Worm (Caenorhabditis elegans) whole organism, L4 larva: Measurements from ENCODE around the gene ife-3.
A peak's percentile ranks its signal among the peaks of the same experiment; 100 is the strongest.

Source experiments
- sdz-12 ChIP-seq: fragments of 200-800 bp; sonication (Bioruptor generic); optimal IDR thresholded peaks from 2 replicates; lab custom pipeline; 2018; ENCODE audit warnings: mild to moderate bottlenecking, missing genetic modification characterization, missing compliant biosample characterization
- unc-62 ChIP-seq, 3 experiments: fragments of 150-350 bp in 1 of 3; sonication (generic microtip); optimal IDR thresholded peaks in 2 of 3; peaks in 1 of 3; 1 replicate in 1 of 3; 2 replicates in 2 of 3; lab custom pipeline; 2014 to 2017; ENCODE audit warnings: missing biosample characterization in 3 of 3, missing genetic modification characterization in 3 of 3, missing genetic modification reagents in 3 of 3, missing genotype in 1 of 3

Gene ife-3

ce11 chrV:1335-1734 lies 6.3 kb downstream of the ife-3 start, which contains the start of gene idpp-2:
Gene idpp-2 (plus strand): TSS chrV:1635.
- TF ChIP-seq sdz-12 (GFP tag; lab: Kevin White, UChicago) = no peak
- peak in 1 of 2 experiments; percentile 36 for TF ChIP-seq unc-62 (GFP tag; optimal IDR thresholded peaks at IDR 0.05 in 1 of 2; lab: Kevin White, UChicago)
- no peak for TF ChIP-seq unc-62 (tag; optimal IDR thresholded peaks at IDR 0.05; lab: Kevin White, UChicago)
